Fruit fly (Drosophila melanogaster) whole organism, pupa: ENCODE data around the gene Trm1.

Experiments
- CG13204 ChIP-seq: fragments of 200-800 bp; sonication (Bioruptor generic); optimal IDR thresholded peaks from 2 replicates; lab custom pipeline; 2018; ENCODE audit warnings: missing biosample characterization, mild to moderate bottlenecking, missing genetic modification characterization, moderate library complexity
- CG34367 ChIP-seq: fragments of 200-800 bp; sonication (Bioruptor generic); optimal IDR thresholded peaks from 2 replicates; lab custom pipeline; 2018; ENCODE audit warnings: missing biosample characterization, mild to moderate bottlenecking, missing genetic modification characterization

- no peak for TF ChIP-seq CG34367 (tag; lab: Kevin White, UChicago)
- no peak for TF ChIP-seq CG13204
These were observed 27.9 kb downstream of the Trm1 start for dm6 chr2L:12455750-12456149.
